Fruit fly (Drosophila melanogaster) whole organism, embryonic: ENCODE data around the gene CG13124.

Experiments used
- Adf1 ChIP-seq: fragments of 200-800 bp; sonication (Bioruptor generic); IDR thresholded peaks from 2 replicates; pipeline ENCODE4 v1.3.6; 2022; ENCODE audit warnings: missing biosample characterization, missing genetic modification characterization
- Asciz ChIP-seq: fragments of 200-800 bp; sonication (Bioruptor generic); optimal IDR thresholded peaks from 2 replicates; lab custom pipeline; 2017; ENCODE audit warnings: missing biosample characterization, mild to moderate bottlenecking, missing genetic modification characterization, missing genetic modification reagents
- Atf3 ChIP-seq: fragments of 200-800 bp; sonication (Bioruptor generic); optimal IDR thresholded peaks from 3 replicates; lab custom pipeline; 2016; ENCODE audit warnings: missing biosample characterization, missing genetic modification characterization
- CG10147 ChIP-seq: fragments of 200-800 bp; sonication (Bioruptor generic); optimal IDR thresholded peaks from 2 replicates; lab custom pipeline; 2019; ENCODE audit warnings: missing biosample characterization, mild to moderate bottlenecking, missing genetic modification characterization, moderate library complexity
- CG1024 ChIP-seq: fragments of 200-800 bp; sonication (Bioruptor generic); IDR thresholded peaks from 2 replicates; pipeline ENCODE4 v1.3.6; 2022; ENCODE audit warnings: missing biosample characterization, missing genetic modification characterization
- CG10543 ChIP-seq: fragments of 200-800 bp; sonication (Bioruptor generic); optimal IDR thresholded peaks from 3 replicates; lab custom pipeline; 2017; ENCODE audit warnings: missing biosample characterization, mild to moderate bottlenecking, missing genetic modification characterization, moderate library complexity
- CG10654 ChIP-seq: fragments of 200-800 bp; sonication (Bioruptor generic); optimal IDR thresholded peaks from 2 replicates; lab custom pipeline; 2016; ENCODE audit warnings: missing biosample characterization, missing genetic modification characterization
- CG10979 ChIP-seq: fragments of 200-800 bp; sonication (Bioruptor generic); optimal IDR thresholded peaks from 2 replicates; lab custom pipeline; 2018; ENCODE audit warnings: missing biosample characterization, mild to moderate bottlenecking, missing genetic modification characterization, moderate library complexity
- CG11504 ChIP-seq: fragments of 200-800 bp; sonication (Bioruptor generic); optimal IDR thresholded peaks from 3 replicates; lab custom pipeline; 2019; ENCODE audit warnings: missing biosample characterization, mild to moderate bottlenecking, missing genetic modification characterization, moderate library complexity
- CG12104 ChIP-seq: fragments of 200-800 bp; sonication (Bioruptor generic); optimal IDR thresholded peaks from 3 replicates; lab custom pipeline; 2016; ENCODE audit warnings: missing biosample characterization, missing genetic modification characterization
- CG12155 ChIP-seq: fragments of 200-800 bp; sonication (Bioruptor generic); optimal IDR thresholded peaks from 3 replicates; lab custom pipeline; 2016; ENCODE audit warnings: missing biosample characterization, missing genetic modification characterization
- CG12391 ChIP-seq: fragments of 200-800 bp; sonication (Bioruptor generic); optimal IDR thresholded peaks from 3 replicates; lab custom pipeline; 2018; ENCODE audit warnings: missing biosample characterization, mild to moderate bottlenecking, missing genetic modification characterization, moderate library complexity
- CG12744 ChIP-seq: fragments of 200-800 bp; sonication (Bioruptor generic); optimal IDR thresholded peaks from 2 replicates; lab custom pipeline; 2016; ENCODE audit warnings: missing biosample characterization, missing genetic modification characterization
- CG13287 ChIP-seq: fragments of 200-800 bp; sonication (Bioruptor generic); IDR thresholded peaks from 2 replicates; pipeline ENCODE4 v1.3.6; 2022; ENCODE audit warnings: missing biosample characterization, missing genetic modification characterization; ENCODE audit not compliant: partially characterized antibody
- CG13775 ChIP-seq: fragments of 200-800 bp; sonication (Bioruptor generic); optimal IDR thresholded peaks from 3 replicates; lab custom pipeline; 2017; ENCODE audit warnings: missing biosample characterization, mild to moderate bottlenecking, missing genetic modification characterization
- CG15011 ChIP-seq: fragments of 200-800 bp; sonication (Bioruptor generic); optimal IDR thresholded peaks from 3 replicates; lab custom pipeline; 2018; ENCODE audit warnings: missing biosample characterization, mild to moderate bottlenecking, missing genetic modification characterization
- CG15073 ChIP-seq: fragments of 200-800 bp; sonication (Bioruptor generic); optimal IDR thresholded peaks from 2 replicates; lab custom pipeline; 2016; ENCODE audit warnings: missing biosample characterization, missing genetic modification characterization
- CG16779 ChIP-seq: fragments of 200-800 bp; sonication (Bioruptor generic); IDR thresholded peaks from 2 replicates; pipeline ENCODE4 v1.3.6; 2022; ENCODE audit warnings: missing biosample characterization, missing genetic modification characterization
- CG3726 ChIP-seq: fragments of 200-800 bp; sonication (Bioruptor generic); IDR thresholded peaks from 3 replicates; pipeline ENCODE4, ENCODE4 v1.3.6; 2022; ENCODE audit warnings: missing biosample characterization, missing genetic modification characterization
- CG6175 ChIP-seq: fragments of 200-800 bp; sonication (Bioruptor generic); IDR thresholded peaks from 3 replicates; pipeline ENCODE4 v1.3.6; 2022; ENCODE audit warnings: missing biosample characterization, missing genetic modification characterization
- Hey ChIP-seq: fragments of 200-800 bp; sonication (Bioruptor generic); optimal IDR thresholded peaks from 3 replicates; lab custom pipeline; 2018; ENCODE audit warnings: missing biosample characterization, mild to moderate bottlenecking, missing genetic modification characterization
- Hsf ChIP-seq: fragments of 200-800 bp; sonication (Bioruptor generic); optimal IDR thresholded peaks from 3 replicates; lab custom pipeline; 2016; ENCODE audit warnings: missing biosample characterization, missing genetic modification characterization
- Lim3 ChIP-seq: fragments of 200-800 bp; sonication (Bioruptor generic); IDR thresholded peaks from 2 replicates; pipeline ENCODE4 v1.3.6; 2022; ENCODE audit warnings: missing biosample characterization, missing genetic modification characterization
- NK7.1 ChIP-seq: fragments of 200-800 bp; sonication (Bioruptor generic); optimal IDR thresholded peaks from 3 replicates; lab custom pipeline; 2016; ENCODE audit warnings: missing biosample characterization, missing genetic modification characterization
- Neu2 ChIP-seq: fragments of 200-800 bp; sonication (Bioruptor generic); optimal IDR thresholded peaks from 3 replicates; lab custom pipeline; 2016; ENCODE audit warnings: missing biosample characterization, missing genetic modification characterization, borderline replicate concordance
- PHDP ChIP-seq: fragments of 200-800 bp; sonication (Bioruptor generic); optimal IDR thresholded peaks from 3 replicates; lab custom pipeline; 2018; ENCODE audit warnings: missing biosample characterization, mild to moderate bottlenecking, missing genetic modification characterization, moderate library complexity
- Pdp1 ChIP-seq, 2 experiments: fragments of 200-800 bp; sonication (Bioruptor generic); optimal IDR thresholded peaks; 3 replicates each; lab custom pipeline; 2016; ENCODE audit warnings: missing biosample characterization in 2 of 2, missing genetic modification characterization in 2 of 2, mild to moderate bottlenecking in 1 of 2, moderate library complexity in 1 of 2
- Poxn ChIP-seq: fragments of 200-800 bp; sonication (Bioruptor generic); IDR thresholded peaks from 2 replicates; pipeline ENCODE4 v1.3.6; 2022; ENCODE audit warnings: missing biosample characterization, missing genetic modification characterization
- Ravus ChIP-seq: fragments of 200-800 bp; sonication (Bioruptor generic); IDR thresholded peaks from 2 replicates; pipeline ENCODE4 v1.3.6; 2022; ENCODE audit warnings: missing biosample characterization, missing genetic modification characterization
- Scr ChIP-seq: fragments of 200-800 bp; sonication (Bioruptor generic); IDR thresholded peaks from 2 replicates; pipeline ENCODE4 v1.3.6; 2022; ENCODE audit warnings: missing biosample characterization, missing genetic modification characterization; ENCODE audit not compliant: partially characterized antibody
- Ssrp ChIP-seq: fragments of 200-800 bp; sonication (Bioruptor generic); optimal IDR thresholded peaks from 2 replicates; lab custom pipeline; 2018; ENCODE audit warnings: missing biosample characterization, mild to moderate bottlenecking, missing genetic modification characterization, moderate library complexity
- Stat92E ChIP-seq, 3 experiments: fragments of >200 bp in 2 of 3; fragments of 200-800 bp in 1 of 3; sonication (Bioruptor generic) in 1 of 3; optimal IDR thresholded peaks; 2 replicates each; lab custom pipeline; 2017 to 2019; ENCODE audit warnings: missing biosample characterization in 3 of 3, missing genetic modification characterization in 3 of 3, mild to moderate bottlenecking in 1 of 3, moderate library complexity in 1 of 3
- Tbp ChIP-seq: fragments of >200 bp; optimal IDR thresholded peaks from 2 replicates; lab custom pipeline; 2018; ENCODE audit warnings: missing biosample characterization, missing genetic modification characterization
- abd-A ChIP-seq: fragments of 200-800 bp; sonication (Bioruptor generic); optimal IDR thresholded peaks from 3 replicates; lab custom pipeline; 2019; ENCODE audit warnings: missing biosample characterization, mild to moderate bottlenecking, missing genetic modification characterization, moderate library complexity
- ash1 ChIP-seq: fragments of 200-800 bp; sonication (Bioruptor generic); optimal IDR thresholded peaks from 2 replicates; lab custom pipeline; 2018; ENCODE audit warnings: missing biosample characterization, mild to moderate bottlenecking, missing genetic modification characterization
- chinmo ChIP-seq: fragments of 200-800 bp; sonication (Bioruptor generic); IDR thresholded peaks from 4 replicates; pipeline ENCODE4 v1.3.6; 2022; ENCODE audit warnings: missing biosample characterization, missing genetic modification characterization; ENCODE audit not compliant: partially characterized antibody
- emc ChIP-seq: fragments of 200-800 bp; sonication (Bioruptor generic); optimal IDR thresholded peaks from 2 replicates; lab custom pipeline; 2016; ENCODE audit warnings: missing biosample characterization, missing genetic modification characterization
- eyg ChIP-seq: fragments of 200-800 bp; sonication (Bioruptor generic); optimal IDR thresholded peaks from 3 replicates; lab custom pipeline; 2016; ENCODE audit warnings: missing biosample characterization, missing genetic modification characterization
- ftz-f1 ChIP-seq: fragments of 200-800 bp; sonication (Bioruptor generic); optimal IDR thresholded peaks from 2 replicates; lab custom pipeline; 2016; ENCODE audit warnings: missing biosample characterization, missing genetic modification characterization
- fu2 ChIP-seq: fragments of 200-800 bp; sonication (Bioruptor generic); optimal IDR thresholded peaks from 2 replicates; lab custom pipeline; 2016; ENCODE audit warnings: missing biosample characterization, missing genetic modification characterization
- grau ChIP-seq: fragments of 200-800 bp; optimal IDR thresholded peaks from 3 replicates; lab custom pipeline; 2019; ENCODE audit warnings: missing biosample characterization, mild to moderate bottlenecking, missing genetic modification characterization, moderate library complexity
- lbe ChIP-seq: fragments of 200-800 bp; sonication (Bioruptor generic); optimal IDR thresholded peaks from 2 replicates; lab custom pipeline; 2016; ENCODE audit warnings: missing biosample characterization, mild to moderate bottlenecking, missing genetic modification characterization
- lola ChIP-seq, 3 experiments: fragments of >200 bp in 2 of 3; fragments of 200-800 bp in 1 of 3; sonication (Bioruptor generic) in 1 of 3; optimal IDR thresholded peaks; 2 replicates each; lab custom pipeline; 2017 to 2019; ENCODE audit warnings: missing biosample characterization in 3 of 3, missing genetic modification characterization in 3 of 3, mild to moderate bottlenecking in 1 of 3, moderate library complexity in 1 of 3
- rib ChIP-seq: fragments of 200-800 bp; sonication (Bioruptor generic); IDR thresholded peaks from 2 replicates; pipeline ENCODE4 v1.3.6; 2022; ENCODE audit warnings: missing biosample characterization, missing genetic modification characterization
- sqz ChIP-seq: fragments of 200-800 bp; sonication (Bioruptor generic); optimal IDR thresholded peaks from 3 replicates; lab custom pipeline; 2018; ENCODE audit warnings: missing biosample characterization, mild to moderate bottlenecking, missing genetic modification characterization
- wor ChIP-seq: fragments of 200-800 bp; sonication (Bioruptor generic); IDR thresholded peaks from 2 replicates; pipeline ENCODE4 v1.3.6; 2022; ENCODE audit warnings: missing biosample characterization, missing genetic modification characterization
- z ChIP-seq: fragments of 200-800 bp; sonication (Bioruptor generic); IDR thresholded peaks from 3 replicates; pipeline ENCODE4 v1.3.6; 2022; ENCODE audit warnings: missing biosample characterization, missing genetic modification characterization
- zen2 ChIP-seq: fragments of 200-800 bp; sonication (Bioruptor generic); IDR thresholded peaks from 3 replicates; pipeline ENCODE4 v1.3.6; 2022; ENCODE audit warnings: missing biosample characterization, missing genetic modification characterization; ENCODE audit not compliant: partially characterized antibody

CG13124 gene

DNA sequence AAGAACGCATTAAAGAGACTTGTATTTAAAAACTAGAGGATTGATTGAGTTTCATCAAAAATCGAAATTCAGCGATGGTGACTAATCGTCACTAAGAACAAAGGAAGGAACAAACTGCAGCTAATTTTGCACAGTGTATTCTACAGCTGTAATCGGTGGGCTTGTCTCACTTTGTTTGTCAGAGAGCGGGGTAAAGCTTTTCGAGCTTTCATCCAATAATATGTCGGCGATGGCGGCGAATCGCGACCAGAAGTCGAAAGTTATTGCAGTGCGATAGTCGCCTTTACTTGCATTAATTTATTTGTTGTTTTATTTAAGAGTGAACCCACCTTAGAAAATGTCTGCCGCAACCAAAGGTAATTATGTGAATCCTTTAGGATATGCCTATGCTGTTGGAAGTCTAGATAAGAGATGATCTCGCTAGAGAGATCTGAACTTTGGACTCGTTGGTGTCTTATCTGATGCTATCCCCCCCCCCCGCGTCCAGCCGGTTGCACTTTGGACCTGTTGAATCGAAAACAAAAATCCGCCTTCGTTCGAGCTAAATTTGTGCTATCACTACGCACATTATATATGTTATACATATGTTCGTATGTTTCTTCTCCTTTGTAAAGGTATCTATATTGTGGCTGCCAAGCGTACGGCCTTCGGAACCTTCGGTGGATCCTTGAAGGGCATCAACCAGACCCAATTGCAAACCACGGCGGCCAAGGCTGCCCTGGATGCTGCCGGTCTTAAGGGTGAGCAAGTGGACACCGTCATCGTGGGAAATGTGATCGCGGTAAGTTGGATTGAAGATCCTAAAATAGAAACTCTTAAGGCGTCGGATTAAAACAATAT, 6.8 kb upstream of the CG13124 start, which contains the start of gene yip2 (continued):
- TF ChIP-seq Neu2 (no peak), lbe (peak; percentile 75), CG12155 (GFP tag; lab: Kevin White, UChicago) (peak; percentile 15), Poxn (no peak), CG1024 (GFP tag; lab: Robert Waterston, UW) (0 out of 2 replicates have a peak, but pooled peaks have one; percentile 23), CG10654 (no peak), fu2 (GFP tag; lab: Kevin White, UChicago) (peak; percentile 62), abd-A (tag; lab: Kevin White, UChicago) (no peak), CG11504 (tag; lab: Kevin White, UChicago) (peak; percentile 68), CG15073 (GFP tag; lab: Kevin White, UChicago) (no peak), Hsf (peak; percentile 62), emc (GFP tag; lab: Kevin White, UChicago) (no peak), CG13775 (peak; percentile 17), eyg (GFP tag; lab: Kevin White, UChicago) (peak; percentile 34), ftz-f1 (GFP tag; lab: Kevin White, UChicago) (no peak), CG16779 (GFP tag; lab: Robert Waterston, UW) (0 out of 2 replicates have a peak, but pooled peaks have one; percentile 12), sqz (GFP tag; lab: Kevin White, UChicago) (no peak), CG12744 (peak; percentile 7), Pdp1 (GFP tag; optimal IDR thresholded peaks at IDR 0.05; lab: Kevin White, UChicago) (peak; percentile 45 to 47), Ravus (GFP tag; lab: Robert Waterston, UW) (no peak), CG13287 (peak; percentile 66), CG15011 (GFP tag; lab: Kevin White, UChicago) (no peak), Tbp (GFP tag; lab: Kevin White, UChicago) (no peak), CG3726 (no peak), Asciz (GFP tag; lab: Kevin White, UChicago) (peak; percentile 22), Ssrp (tag; lab: Kevin White, UChicago) (peak; percentile 29), Lim3 (no peak), CG12391 (peak; percentile 75), NK7.1 (GFP tag; lab: Kevin White, UChicago) (no peak), chinmo (GFP tag; lab: Robert Waterston, UW) (peak; percentile 94), CG10147 (peak; percentile 19), Stat92E (GFP tag; optimal IDR thresholded peaks at IDR 0.05; lab: Kevin White, UChicago) (no peak), CG12104 (GFP tag; lab: Kevin White, UChicago) (peak; percentile 14), ash1 (no peak), Adf1 (GFP tag; lab: Robert Waterston, UW) (peak; percentile 38; the same call in 1 of the 2 replicates), rib (GFP tag; lab: Robert Waterston, UW) (peak; percentile 68; the same call in 1 of the 2 replicates), lola (GFP tag; optimal IDR thresholded peaks at IDR 0.05; lab: Kevin White, UChicago) (no peak), Hey (tag; lab: Kevin White, UChicago) (no peak), PHDP (tag; lab: Kevin White, UChicago) (peak; percentile 71), zen2 (GFP tag; lab: Robert Waterston, UW) (no peak), CG10543 (GFP tag; lab: Kevin White, UChicago) (peak; percentile 59), wor (GFP tag; lab: Robert Waterston, UW) (no peak), grau (peak; percentile 70), CG10979 (tag; lab: Kevin White, UChicago) (peak; percentile 34), Atf3 (GFP tag; lab: Kevin White, UChicago) (peak; percentile 45), CG6175 (no peak), z (GFP tag; lab: Robert Waterston, UW) (no peak), Scr (GFP tag; lab: Robert Waterston, UW) (no peak)
